Worm (Caenorhabditis elegans) whole organism, late embryonic: ENCODE results near the gene C26E1.2.

Source experiments
- ahr-1 ChIP-seq: sonication (generic microtip); optimal IDR thresholded peaks from 2 replicates; lab custom pipeline; 2016; ENCODE audit warnings: missing genetic modification characterization, missing compliant biosample characterization
- ceh-19 ChIP-seq: fragments of 200-800 bp; sonication (Bioruptor generic); optimal IDR thresholded peaks from 2 replicates; lab custom pipeline; 2018; ENCODE audit warnings: mild to moderate bottlenecking, missing genetic modification characterization, missing compliant biosample characterization
- ets-4 ChIP-seq: sonication (generic microtip); optimal IDR thresholded peaks from 2 replicates; lab custom pipeline; 2016; ENCODE audit warnings: missing genetic modification characterization, missing compliant biosample characterization
- hlh-13 ChIP-seq: fragments of 200-800 bp; sonication (Bioruptor generic); optimal IDR thresholded peaks from 2 replicates; lab custom pipeline; 2018; ENCODE audit warnings: mild to moderate bottlenecking, missing genetic modification characterization, missing compliant biosample characterization
- madf-2 ChIP-seq: sonication (generic microtip); optimal IDR thresholded peaks from 2 replicates; lab custom pipeline; 2017; ENCODE audit warnings: missing genetic modification characterization, missing compliant biosample characterization
- nfya-1 ChIP-seq: sonication (generic microtip); optimal IDR thresholded peaks from 2 replicates; lab custom pipeline; 2017; ENCODE audit warnings: missing genetic modification characterization, mild to moderate bottlenecking, missing compliant biosample characterization, antibody characterized with exemption, moderate library complexity
- pag-3 ChIP-seq: sonication (generic microtip); optimal IDR thresholded peaks from 2 replicates; lab custom pipeline; 2016; ENCODE audit warnings: missing compliant biosample characterization, missing genetic modification characterization, borderline replicate concordance
- pha-4 ChIP-seq: fragments of 150-350 bp; optimal IDR thresholded peaks from 2 replicates; lab custom pipeline; 2018; ENCODE audit warnings: missing biosample characterization, missing genetic modification reagents, missing genetic modification characterization

DNA sequence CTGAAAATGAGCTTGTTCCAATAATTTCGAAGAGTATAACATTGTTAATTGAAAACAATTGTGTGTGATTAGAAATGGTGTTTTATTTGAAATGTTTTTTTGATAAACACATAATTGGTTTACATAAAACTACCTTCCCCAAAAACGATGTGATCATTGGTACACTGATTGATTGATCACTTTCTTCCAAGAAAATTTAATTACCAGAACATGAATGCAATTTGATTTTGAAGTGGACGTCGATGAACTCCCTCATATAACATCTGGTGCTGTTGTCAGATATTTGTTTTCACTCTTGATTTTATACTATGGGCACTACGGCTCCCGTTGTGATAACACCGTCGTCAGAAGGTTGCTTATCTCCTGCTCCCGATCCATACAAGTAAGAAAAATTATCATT lies 15.7 kb downstream of the C26E1.2 start, which contains the start of gene srh-15:
- no peak for TF ChIP-seq hlh-13
- no peak for TF ChIP-seq madf-2
- TF ChIP-seq pha-4, result no peak
- no peak for TF ChIP-seq pag-3 (tag; lab: Kevin White, UChicago)
- no peak for TF ChIP-seq ceh-19
- no peak for TF ChIP-seq ahr-1 (tag; lab: Kevin White, UChicago)
- TF ChIP-seq ets-4 (tag; lab: Kevin White, UChicago), result no peak
- no peak for TF ChIP-seq nfya-1 (tag; lab: Kevin White, UChicago)
